Worm (Caenorhabditis elegans): ENCODE measurements around the gene fbxa-182.

ce11 chrII:2378465-2379009 is 34.0 kb downstream of the fbxa-182 start:
- TF ChIP-seq lin-13 (GFP tag; optimal IDR thresholded peaks at IDR 0.05) (no peak), blmp-1 (tag; optimal IDR thresholded peaks at IDR 0.05; ENCODE audit: insufficient read depth) (no peak), ztf-1 (GFP tag; conservative IDR thresholded peaks at IDR 0.05) (no peak), fos-1 (tag; optimal IDR thresholded peaks at IDR 0.05) (peak; percentile 94), ama-1 (optimal IDR thresholded peaks at IDR 0.05) (no peak)

Data from whole organism, L2 larva.